Fruit fly (Drosophila melanogaster): ENCODE data around the gene Tektin-C.
A peak's percentile ranks its signal among the peaks of the same experiment; 100 is the strongest.

Gene Tektin-C

DNA sequence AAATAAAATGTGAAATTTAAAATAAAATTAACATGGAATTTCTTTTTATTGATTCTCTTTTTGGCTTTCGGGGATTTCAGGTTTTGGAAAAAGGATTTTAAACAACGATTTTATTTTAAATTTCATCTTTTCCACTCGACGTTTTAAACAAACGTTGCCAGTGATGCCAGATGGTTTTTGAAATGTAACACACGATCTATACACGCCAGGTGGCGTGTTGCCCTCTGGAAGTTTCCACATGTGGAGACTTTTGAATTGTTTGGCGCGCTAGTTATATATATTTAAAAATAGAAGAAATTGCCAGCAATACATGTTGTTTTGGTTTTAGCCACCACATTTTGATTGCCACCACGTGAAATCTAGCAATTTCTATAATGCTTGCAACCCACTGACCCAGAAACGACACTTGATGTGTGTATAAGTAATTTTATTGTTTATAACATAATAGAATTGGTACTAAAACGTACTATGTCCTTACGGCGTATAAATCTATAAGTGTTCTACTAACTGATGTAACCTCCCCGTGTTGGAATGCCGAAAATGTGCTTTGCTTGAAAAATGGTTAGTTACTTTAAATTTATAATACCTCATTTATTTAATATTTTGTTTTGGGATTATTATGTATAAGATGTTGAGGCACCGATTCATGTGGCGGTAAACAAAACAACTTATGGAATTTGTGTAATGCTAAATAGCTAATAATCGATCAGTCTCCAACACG, 46.6 kb downstream of the Tektin-C start (continued):
- peak in 1 of 2 experiments; percentile 16 for TF ChIP-seq crp (GFP tag; optimal IDR thresholded peaks at IDR 0.05)
- TF ChIP-seq CG12391 (tag; optimal IDR thresholded peaks at IDR 0.05) = peak; percentile 30
- no peak for TF ChIP-seq CG17612 (GFP tag; IDR thresholded peaks at IDR 0.05)
- no peak for TF ChIP-seq zf30C (GFP tag; optimal IDR thresholded peaks at IDR 0.05)
- peak; percentile 13 for TF ChIP-seq Chrac-16 (GFP tag; optimal IDR thresholded peaks at IDR 0.05)
- peak; percentile 59 for TF ChIP-seq CG17829 (tag; optimal IDR thresholded peaks at IDR 0.05)
- peak; percentile 14 for TF ChIP-seq NfI (GFP tag; optimal IDR thresholded peaks at IDR 0.05)
- peak in 1 of 2 experiments; percentile 26 for TF ChIP-seq dpn (GFP tag; optimal IDR thresholded peaks at IDR 0.05)
- no peak for TF ChIP-seq CG11085 (GFP tag; IDR thresholded peaks at IDR 0.05)
- no peak for TF ChIP-seq schlank (tag; optimal IDR thresholded peaks at IDR 0.05)
- TF ChIP-seq zfh1 (GFP tag; IDR thresholded peaks at IDR 0.05) = no peak
- peak; percentile 12 for TF ChIP-seq gem (tag; optimal IDR thresholded peaks at IDR 0.05)
- peak; percentile 57 for TF ChIP-seq CG17912 (GFP tag; optimal IDR thresholded peaks at IDR 0.05)
- TF ChIP-seq CG12659 (GFP tag; optimal IDR thresholded peaks at IDR 0.05) = peak; percentile 46
- peak; percentile 34 for TF ChIP-seq YL-1 (GFP tag; optimal IDR thresholded peaks at IDR 0.05)
- TF ChIP-seq vfl (GFP tag; optimal IDR thresholded peaks at IDR 0.05) = no peak
- peak; percentile 1 for TF ChIP-seq Fer3 (tag; optimal IDR thresholded peaks at IDR 0.05)
- peak; percentile 8 for TF ChIP-seq lbe (GFP tag; optimal IDR thresholded peaks at IDR 0.05)
- peak; percentile 26; the same call in 1 of the 2 replicates for TF ChIP-seq CG32532 (GFP tag; IDR thresholded peaks at IDR 0.05)
- TF ChIP-seq Hr78 (GFP tag; optimal IDR thresholded peaks at IDR 0.05) = no peak
- TF ChIP-seq Trl (optimal IDR thresholded peaks at IDR 0.05) = no peak
- no peak for TF ChIP-seq Trl (GFP tag; optimal IDR thresholded peaks at IDR 0.05)
- peak; percentile 98 for TF ChIP-seq E2f2 (GFP tag; IDR thresholded peaks at IDR 0.05)
- peak; percentile 59 for TF ChIP-seq amos (GFP tag; IDR thresholded peaks at IDR 0.05; ENCODE audit: partially characterized antibody)
- peak in 1 of 2 experiments; percentile 27 for TF ChIP-seq insv (GFP tag; optimal IDR thresholded peaks at IDR 0.05)
- TF ChIP-seq ci (GFP tag; IDR thresholded peaks at IDR 0.05) = 0 out of 3 replicates have a peak, but pooled peaks have one; percentile 27
- peak; percentile 57 for TF ChIP-seq CG15514 (GFP tag; optimal IDR thresholded peaks at IDR 0.05)
- no peak for TF ChIP-seq eyg (GFP tag; optimal IDR thresholded peaks at IDR 0.05)
- TF ChIP-seq Opbp (GFP tag; IDR thresholded peaks at IDR 0.05; ENCODE audit: partially characterized antibody) = peak; percentile 47; the same call in 1 of the 3 replicates
- TF ChIP-seq phol (tag; optimal IDR thresholded peaks at IDR 0.05) = peak; percentile 21
- peak; percentile 40 for TF ChIP-seq sug (tag; optimal IDR thresholded peaks at IDR 0.05)
- TF ChIP-seq HmgD (GFP tag; optimal IDR thresholded peaks at IDR 0.05) = peak; percentile 25

All from whole organism, embryonic.